Worm (Caenorhabditis elegans): ENCODE data around the gene F55G11.2.

- TF ChIP-seq tbx-11 (GFP tag; IDR thresholded peaks at IDR 0.05) (no peak), sea-1 (GFP tag; conservative IDR thresholded peaks at IDR 0.05) (no peak), ama-1 (optimal IDR thresholded peaks at IDR 0.05) (no peak), tra-4 (tag; optimal IDR thresholded peaks at IDR 0.05) (no peak), ceh-36 (tag; optimal IDR thresholded peaks at IDR 0.05) (no peak)
Observed at ce11 chrIV:12978307-12979036, 9.4 kb upstream of the F55G11.2 start, which contains the start of gene K10D11.2.

Data from whole organism, early embryonic.